Worm (Caenorhabditis elegans): ENCODE data around the gene T09A5.14.

The T09A5.14 gene

ce11 chrII:7810869-7811543 is 21.1 kb upstream of the T09A5.14 start, which contains the start of gene cki-1 (continued):
- peak; percentile 77 for TF ChIP-seq sptf-1 (tag; optimal IDR thresholded peaks at IDR 0.05)
- TF ChIP-seq ceh-43 (GFP tag; optimal IDR thresholded peaks at IDR 0.05) = peak; percentile 15
- TF ChIP-seq lin-13 (tag; optimal IDR thresholded peaks at IDR 0.05) = peak; percentile 8
- no peak for TF ChIP-seq mab-5 (tag; optimal IDR thresholded peaks at IDR 0.05)
- TF ChIP-seq mls-2 (tag; optimal IDR thresholded peaks at IDR 0.05) = peak; percentile 42

ce11 chrII:7812332-7812731 is 19.8 kb upstream of the T09A5.14 start:
- TF ChIP-seq ceh-83 (GFP tag; optimal IDR thresholded peaks at IDR 0.05) = no peak
- peak; percentile 7 for TF ChIP-seq nhr-12 (tag; optimal IDR thresholded peaks at IDR 0.05)
- no peak for TF ChIP-seq unc-120 (tag; optimal IDR thresholded peaks at IDR 0.05; ENCODE audit: poor library complexity, severe bottlenecking)
- TF ChIP-seq mls-2 (tag; optimal IDR thresholded peaks at IDR 0.05) = no peak
- no peak for TF ChIP-seq ceh-39 (tag; optimal IDR thresholded peaks at IDR 0.05)
- TF ChIP-seq nhr-28 (tag; optimal IDR thresholded peaks at IDR 0.05) = no peak
- TF ChIP-seq hlh-1 (tag; optimal IDR thresholded peaks at IDR 0.05) = no peak
- TF ChIP-seq lsy-2 (tag; optimal IDR thresholded peaks at IDR 0.05) = no peak
- no peak for TF ChIP-seq unc-39 (tag; optimal IDR thresholded peaks at IDR 0.05)
- TF ChIP-seq blmp-1 (tag; optimal IDR thresholded peaks at IDR 0.05) = no peak
- TF ChIP-seq ztf-11 (tag; optimal IDR thresholded peaks at IDR 0.05) = peak; percentile 7
- no peak for TF ChIP-seq cnd-1 (tag; optimal IDR thresholded peaks at IDR 0.05)
- no peak for TF ChIP-seq drap-1 (GFP tag; optimal IDR thresholded peaks at IDR 0.05)
- no peak for TF ChIP-seq nhr-76 (tag; optimal IDR thresholded peaks at IDR 0.05)
- TF ChIP-seq elt-1 (tag; optimal IDR thresholded peaks at IDR 0.05; ENCODE audit: borderline replicate concordance, insufficient read depth) = no peak
- TF ChIP-seq ces-1 (GFP tag; optimal IDR thresholded peaks at IDR 0.05) = peak; percentile 50
- no peak for TF ChIP-seq bed-3 (GFP tag; optimal IDR thresholded peaks at IDR 0.05)
- TF ChIP-seq nhr-2 (tag; optimal IDR thresholded peaks at IDR 0.05) = peak; percentile 79
- no peak for TF ChIP-seq pha-4 (tag; optimal IDR thresholded peaks at IDR 0.05)
- no peak for TF ChIP-seq ceh-43 (GFP tag; optimal IDR thresholded peaks at IDR 0.05)
- TF ChIP-seq sptf-1 (tag; optimal IDR thresholded peaks at IDR 0.05) = peak; percentile 49
- peak; percentile 65 for TF ChIP-seq unc-62 (GFP tag; optimal IDR thresholded peaks at IDR 0.05)
- no peak for TF ChIP-seq sem-2 (GFP tag; optimal IDR thresholded peaks at IDR 0.05)
- TF ChIP-seq ham-2 (GFP tag; optimal IDR thresholded peaks at IDR 0.05) = peak; percentile 18
- no peak for TF ChIP-seq lin-13 (tag; optimal IDR thresholded peaks at IDR 0.05)
- TF ChIP-seq snpc-4 (tag; optimal IDR thresholded peaks at IDR 0.05) = no peak
- TF ChIP-seq elt-3 (tag; optimal IDR thresholded peaks at IDR 0.05) = no peak
- TF ChIP-seq flh-1 (GFP tag; optimal IDR thresholded peaks at IDR 0.05) = no peak
- peak; percentile 46 for TF ChIP-seq mab-5 (tag; optimal IDR thresholded peaks at IDR 0.05)
- no peak for TF ChIP-seq mep-1 (tag; optimal IDR thresholded peaks at IDR 0.05)
- TF ChIP-seq lin-32 (GFP tag; optimal IDR thresholded peaks at IDR 0.05) = peak; percentile 21
- no peak for TF ChIP-seq tbx-8 (GFP tag; optimal IDR thresholded peaks at IDR 0.05)
- no peak for TF ChIP-seq nhr-237 (tag; optimal IDR thresholded peaks at IDR 0.05)
- TF ChIP-seq zip-8 (tag; optimal IDR thresholded peaks at IDR 0.05) = peak; percentile 14
- peak; percentile 27 for TF ChIP-seq M03D4.4 (tag; optimal IDR thresholded peaks at IDR 0.05)

ce11 chrII:7813237-7813636 is 18.9 kb upstream of the T09A5.14 start:
- TF ChIP-seq unc-62 (GFP tag; optimal IDR thresholded peaks at IDR 0.05) (peak; percentile 11), unc-120 (tag; optimal IDR thresholded peaks at IDR 0.05; ENCODE audit: poor library complexity, severe bottlenecking) (no peak), mep-1 (tag; optimal IDR thresholded peaks at IDR 0.05) (peak; percentile 14), nhr-2 (tag; optimal IDR thresholded peaks at IDR 0.05) (peak; percentile 99), lin-13 (tag; optimal IDR thresholded peaks at IDR 0.05) (no peak), cnd-1 (tag; optimal IDR thresholded peaks at IDR 0.05) (peak; percentile 79), lin-32 (GFP tag; optimal IDR thresholded peaks at IDR 0.05) (peak; percentile 48)

ce11 chrII:7813645-7814044 is 18.5 kb upstream of the T09A5.14 start:
- no peak for TF ChIP-seq bed-3 (GFP tag; optimal IDR thresholded peaks at IDR 0.05)
- no peak for TF ChIP-seq sptf-1 (tag; optimal IDR thresholded peaks at IDR 0.05)
- TF ChIP-seq pha-4 (tag; optimal IDR thresholded peaks at IDR 0.05) = no peak
- no peak for TF ChIP-seq drap-1 (GFP tag; optimal IDR thresholded peaks at IDR 0.05)
- no peak for TF ChIP-seq mep-1 (tag; optimal IDR thresholded peaks at IDR 0.05)
- TF ChIP-seq unc-120 (tag; optimal IDR thresholded peaks at IDR 0.05; ENCODE audit: poor library complexity, severe bottlenecking) = no peak
- TF ChIP-seq mls-2 (tag; optimal IDR thresholded peaks at IDR 0.05) = no peak
- TF ChIP-seq lin-13 (tag; optimal IDR thresholded peaks at IDR 0.05) = no peak
